Worm (Caenorhabditis elegans) whole organism, L2 larva: Measurements from ENCODE around the gene zim-3.

Source experiments
- lin-13 ChIP-seq: fragments of 150-350 bp; optimal IDR thresholded peaks from 2 replicates; lab custom pipeline; 2014; ENCODE audit warnings: missing biosample characterization, missing genetic modification reagents, missing genetic modification characterization
- lin-39 ChIP-seq: fragments of 150-350 bp; optimal IDR thresholded peaks from 2 replicates; lab custom pipeline; 2014; ENCODE audit warnings: missing biosample characterization, missing genetic modification reagents, missing genetic modification characterization
- mdl-1 ChIP-seq, 2 experiments: fragments of 150-350 bp in 1 of 2; sonication (generic microtip) in 1 of 2; optimal IDR thresholded peaks; 2 replicates each; lab custom pipeline; 2017; ENCODE audit warnings: missing biosample characterization in 2 of 2, missing genetic modification characterization in 2 of 2
- nhr-11 ChIP-seq: fragments of 150-350 bp; optimal IDR thresholded peaks from 2 replicates; lab custom pipeline; 2014; ENCODE audit warnings: missing biosample characterization, missing genetic modification characterization
- nhr-12 ChIP-seq: fragments of 150-350 bp; optimal IDR thresholded peaks from 2 replicates; lab custom pipeline; 2014; ENCODE audit warnings: missing biosample characterization, missing genetic modification characterization
- nhr-21 ChIP-seq: fragments of 150-350 bp; optimal IDR thresholded peaks from 2 replicates; lab custom pipeline; 2014; ENCODE audit warnings: missing biosample characterization, missing genetic modification characterization
- nhr-23 ChIP-seq: fragments of 150-350 bp; optimal IDR thresholded peaks from 2 replicates; lab custom pipeline; 2014; ENCODE audit warnings: missing biosample characterization, missing genetic modification reagents, missing genetic modification characterization
- nhr-237 ChIP-seq: fragments of 150-350 bp; optimal IDR thresholded peaks from 2 replicates; lab custom pipeline; 2014; ENCODE audit warnings: missing biosample characterization, missing genetic modification characterization
- snpc-4 ChIP-seq: fragments of 150-350 bp; optimal IDR thresholded peaks from 2 replicates; lab custom pipeline; 2014; ENCODE audit warnings: missing biosample characterization, missing genetic modification characterization
- zag-1 ChIP-seq: fragments of 150-350 bp; optimal IDR thresholded peaks from 2 replicates; lab custom pipeline; 2014; ENCODE audit warnings: missing biosample characterization, missing genetic modification characterization

ce11 chrIV:10593570-10593969 lies 35.1 kb downstream of the zim-3 start, which contains the start of gene C43F9.7:
- TF ChIP-seq snpc-4 (no peak), nhr-237 (no peak), nhr-23 (tag; lab: Kevin White, UChicago) (no peak), lin-39 (tag; lab: Kevin White, UChicago) (no peak), nhr-21 (no peak), nhr-11 (tag; lab: Kevin White, UChicago) (no peak), mdl-1 (tag; optimal IDR thresholded peaks at IDR 0.05; lab: Kevin White, UChicago) (no peak), lin-13 (GFP tag; lab: Kevin White, UChicago) (no peak), nhr-12 (no peak), zag-1 (tag; lab: Kevin White, UChicago) (no peak)
